Fruit fly (Drosophila melanogaster) S2 (cell line): ENCODE measurements around the gene promL.

ENCODE experiments used
- CG8478 ChIP-seq: fragments of >200 bp; optimal IDR thresholded peaks from 2 replicates; lab custom pipeline; 2018
- CTCF ChIP-seq, 2 experiments: fragments of >200 bp; optimal IDR thresholded peaks; 2 replicates each; lab custom pipeline; 2018

promL gene

DNA sequence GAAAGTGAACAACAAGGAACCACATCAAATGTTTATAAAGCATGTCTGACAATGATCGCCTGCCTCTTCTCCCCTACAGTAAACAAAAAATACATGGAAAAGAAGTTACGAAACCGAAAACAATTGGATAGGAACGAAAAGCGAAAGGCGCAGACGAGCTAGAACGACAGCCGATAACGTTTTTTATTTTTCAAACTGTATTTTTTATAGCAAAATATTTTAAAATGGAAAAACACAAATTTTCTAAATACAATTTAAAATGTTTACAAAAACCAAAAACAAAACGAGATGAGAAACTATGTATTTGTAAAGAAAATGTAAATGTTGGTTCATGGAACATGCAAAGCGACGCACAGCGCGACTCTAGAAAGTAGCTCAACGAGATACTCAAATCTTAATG lies 38.5 kb downstream of the promL start:
- no peak for TF ChIP-seq CTCF (optimal IDR thresholded peaks at IDR 0.05; lab: Kevin White, UChicago)
- no peak for TF ChIP-seq CG8478 (lab: Kevin White, UChicago)

DNA sequence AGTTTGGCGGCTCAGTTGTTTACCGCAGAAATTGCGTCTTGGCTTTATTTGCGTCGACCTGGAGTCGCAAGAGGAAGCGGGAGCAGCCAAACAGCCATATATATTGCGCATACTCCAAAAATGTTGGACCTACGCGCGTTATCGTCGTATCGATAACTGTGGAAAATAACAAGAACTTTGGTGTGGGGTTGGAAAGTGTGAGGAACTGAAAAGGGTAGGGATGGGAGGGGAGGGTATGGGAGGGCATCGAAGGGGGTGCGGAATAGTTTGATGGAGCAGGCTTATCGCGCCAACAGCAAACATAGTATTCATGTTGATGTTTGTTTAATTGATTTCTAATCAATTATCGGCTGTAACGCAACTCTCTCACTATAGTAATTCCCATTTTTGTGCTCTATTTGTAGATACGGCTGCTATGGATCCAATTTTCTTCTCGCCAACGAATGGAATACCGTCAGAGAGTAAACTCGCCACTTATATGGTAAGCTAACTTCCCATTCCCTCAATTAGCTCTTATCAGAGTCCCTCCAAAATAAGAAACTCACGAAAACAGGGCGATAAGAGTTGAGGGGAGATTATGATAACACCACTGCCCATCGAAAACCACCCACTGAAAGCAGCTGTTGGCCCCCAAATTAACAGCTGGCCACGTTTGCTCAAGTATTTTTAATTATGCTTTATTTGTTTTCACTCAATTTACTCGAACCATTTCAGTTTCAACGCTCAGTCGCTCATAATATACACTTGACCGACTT lies 44.0 kb downstream of the promL start:
- TF ChIP-seq CTCF (optimal IDR thresholded peaks at IDR 0.05; lab: Kevin White, UChicago) = no peak
- TF ChIP-seq CG8478 (lab: Kevin White, UChicago) = no peak

DNA sequence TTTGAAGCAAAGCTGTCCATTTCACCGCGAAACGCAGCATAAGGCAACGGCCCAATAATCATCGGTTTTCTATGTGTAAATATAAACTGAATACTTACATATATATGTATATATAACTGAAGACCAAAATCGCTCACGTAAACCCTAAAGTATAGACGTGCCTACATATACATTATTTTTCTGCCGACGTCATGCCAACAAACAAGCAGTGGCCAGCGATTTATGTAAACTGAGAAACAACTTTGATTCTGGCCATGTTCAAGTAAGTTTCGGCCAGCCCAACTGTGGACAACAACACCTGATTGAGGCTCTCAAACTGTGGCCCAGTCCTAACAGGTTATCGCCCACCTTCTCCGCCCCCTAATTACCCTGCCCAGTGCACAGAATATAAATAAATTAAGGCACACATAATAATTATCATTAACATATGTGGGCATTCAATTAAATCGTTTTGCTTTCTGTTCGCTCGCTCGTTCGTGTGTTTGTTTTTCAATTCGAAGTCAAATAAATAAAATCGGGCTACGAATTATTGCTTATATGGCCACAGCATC lies 45.5 kb downstream of the promL start:
- TF ChIP-seq CG8478 (lab: Kevin White, UChicago) (no peak), CTCF (optimal IDR thresholded peaks at IDR 0.05; lab: Kevin White, UChicago) (no peak)

DNA sequence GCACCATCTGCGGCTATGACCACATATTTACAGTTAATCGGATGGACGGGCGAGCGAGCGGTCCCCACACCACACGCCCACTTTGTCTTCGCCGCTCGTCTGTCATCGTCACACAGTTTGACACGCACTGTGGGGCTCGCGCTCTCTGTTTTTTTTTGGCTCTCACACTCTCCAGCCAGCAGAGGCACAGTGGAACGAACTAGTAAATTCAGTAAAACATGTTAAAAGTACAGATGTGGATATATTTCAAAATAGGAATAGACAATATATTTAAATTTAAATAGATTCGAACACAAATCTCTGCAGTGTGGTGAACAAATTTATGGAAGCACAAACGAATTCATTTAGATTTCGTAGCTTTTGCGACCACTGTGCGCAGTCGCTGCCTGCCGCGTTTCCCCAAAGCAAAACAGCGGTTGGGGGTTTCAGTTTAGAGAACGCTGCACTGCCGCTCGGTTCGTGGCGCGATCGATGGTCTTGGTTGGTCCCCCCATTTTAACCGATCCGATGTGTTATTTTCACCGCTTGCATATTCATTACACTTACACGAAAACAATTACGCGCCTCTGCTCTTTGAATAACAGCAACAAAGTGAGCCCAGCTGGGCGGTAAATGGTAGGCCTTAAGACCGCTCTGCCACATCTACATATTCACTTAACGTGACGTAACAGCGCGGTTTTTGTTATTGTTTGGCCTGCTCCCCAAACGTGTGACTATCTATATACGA lies 46.2 kb downstream of the promL start:
- no peak for TF ChIP-seq CG8478 (lab: Kevin White, UChicago)
- no peak for TF ChIP-seq CTCF (optimal IDR thresholded peaks at IDR 0.05; lab: Kevin White, UChicago)

DNA sequence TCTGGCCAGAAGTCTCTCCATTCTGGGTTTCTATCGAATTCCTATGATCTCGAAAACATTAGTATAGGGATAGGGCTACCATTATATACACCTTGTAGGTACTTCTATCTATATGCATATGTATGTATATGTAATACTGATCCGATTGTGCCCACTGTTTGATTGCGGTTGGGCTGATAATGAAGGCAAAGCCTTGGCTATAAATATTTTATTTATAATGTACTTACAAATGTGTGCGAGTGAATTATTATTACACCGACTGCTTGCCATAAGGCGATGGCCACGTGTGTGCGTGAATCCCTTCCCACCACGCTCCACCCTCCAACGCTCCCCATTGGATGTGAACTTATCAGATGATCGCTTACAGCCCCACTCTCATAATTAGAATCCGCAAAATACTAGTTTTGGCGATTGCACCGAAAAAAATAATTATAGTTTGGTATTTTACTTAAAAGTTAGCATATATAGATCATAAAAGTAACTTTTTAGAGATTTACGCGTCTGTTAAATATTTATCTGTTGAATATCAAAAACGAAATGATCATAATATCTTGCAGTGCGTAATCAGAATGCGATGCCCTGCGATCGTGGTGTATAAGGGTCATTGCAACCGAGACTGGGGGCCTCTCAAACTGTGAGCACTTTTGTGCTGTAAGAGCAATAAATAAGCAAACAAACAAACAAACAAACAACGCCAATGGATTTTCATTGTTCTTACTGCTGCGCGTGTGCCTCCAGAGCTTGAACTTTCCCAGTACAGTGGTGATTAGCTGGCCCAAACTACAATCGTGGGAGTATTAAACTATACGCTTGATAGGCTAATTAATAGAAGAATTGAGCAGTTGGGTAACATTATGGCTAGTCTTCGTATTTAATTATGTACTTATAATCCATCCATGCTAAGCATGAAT lies 47.2 kb downstream of the promL start:
- TF ChIP-seq CG8478 (lab: Kevin White, UChicago) = no peak
- TF ChIP-seq CTCF (optimal IDR thresholded peaks at IDR 0.05; lab: Kevin White, UChicago) = no peak

DNA sequence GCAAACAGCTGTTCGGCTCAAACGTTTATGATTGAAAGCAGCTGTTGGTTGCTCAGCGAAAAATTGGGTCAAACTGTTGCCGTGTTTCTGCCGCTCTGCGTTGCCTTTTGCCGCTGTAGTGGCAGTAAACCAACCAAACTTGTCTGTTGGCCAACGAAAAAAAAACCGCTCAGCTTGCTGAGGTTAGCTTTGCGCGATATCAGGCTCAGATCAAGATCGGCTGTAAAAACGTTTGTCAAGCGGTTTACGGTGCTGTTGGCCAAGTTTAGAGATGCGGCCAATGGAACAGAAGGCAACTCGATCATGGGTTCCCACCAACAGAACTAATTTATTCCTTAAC lies 48.4 kb downstream of the promL start:
- TF ChIP-seq CTCF (optimal IDR thresholded peaks at IDR 0.05; lab: Kevin White, UChicago) = no peak

DNA sequence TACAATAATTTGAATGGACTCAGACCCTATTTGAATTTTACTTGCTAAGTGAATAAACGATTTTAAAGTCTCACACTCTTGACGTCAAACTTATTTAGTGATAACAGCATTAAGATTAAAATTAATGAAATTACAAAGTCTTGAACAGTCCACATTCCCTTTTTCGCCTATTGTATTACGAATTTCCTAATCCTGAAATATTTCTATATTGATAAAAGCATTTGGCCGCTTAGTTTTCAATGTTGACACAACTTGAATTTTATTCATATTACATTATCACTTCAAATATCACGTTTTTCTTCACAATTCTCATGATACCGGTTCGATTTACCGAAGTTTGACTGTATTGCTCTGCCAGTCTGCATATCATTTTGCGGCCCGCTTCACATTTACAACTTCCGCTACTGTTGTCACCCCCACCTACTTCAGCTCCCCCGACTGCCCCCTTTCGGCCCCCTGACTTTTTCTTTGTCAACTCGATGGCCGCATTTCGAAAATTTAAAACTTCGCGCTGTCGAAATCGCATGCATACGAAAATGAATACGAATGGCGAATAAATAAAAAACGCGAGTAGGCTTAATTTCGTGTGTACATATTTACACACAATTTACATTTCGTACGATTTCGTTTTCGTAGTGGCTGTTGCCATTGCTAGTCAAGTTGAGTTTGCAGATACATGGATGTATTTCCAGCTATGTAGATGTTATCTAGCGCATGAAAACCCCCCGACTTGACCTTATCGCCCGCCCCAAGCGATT lies 48.9 kb downstream of the promL start:
- TF ChIP-seq CG8478 (lab: Kevin White, UChicago) (no peak), CTCF (optimal IDR thresholded peaks at IDR 0.05; lab: Kevin White, UChicago) (no peak)

DNA sequence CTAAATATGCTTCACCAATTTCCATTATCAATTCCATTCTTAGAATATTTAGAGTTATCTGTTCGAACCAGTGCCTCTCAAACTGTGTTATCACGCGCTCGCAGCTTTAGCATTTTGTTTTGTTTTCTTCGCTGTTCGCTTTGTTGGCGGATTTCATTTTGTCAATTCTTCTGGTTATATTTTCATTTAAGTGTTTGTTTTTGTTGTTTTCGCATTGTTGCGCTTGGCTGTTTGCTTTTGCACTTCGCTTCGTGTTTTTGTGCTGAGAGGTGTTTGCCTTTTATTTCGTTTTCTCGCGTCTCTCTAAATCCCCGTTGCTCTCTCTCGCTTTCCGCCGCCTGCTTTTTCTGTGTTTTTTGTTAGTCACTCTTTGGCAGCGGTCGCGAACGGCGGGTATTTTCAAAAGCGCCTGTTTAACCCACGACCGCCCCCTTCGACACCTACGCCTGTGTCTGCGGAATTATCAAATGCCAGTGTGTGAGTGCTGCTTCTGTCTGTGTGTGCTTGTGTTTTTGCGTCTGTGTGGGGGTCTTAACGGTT lies 49.9 kb downstream of the promL start:
- TF ChIP-seq CTCF (optimal IDR thresholded peaks at IDR 0.05; lab: Kevin White, UChicago) = no peak
- TF ChIP-seq CG8478 (lab: Kevin White, UChicago) = no peak

DNA sequence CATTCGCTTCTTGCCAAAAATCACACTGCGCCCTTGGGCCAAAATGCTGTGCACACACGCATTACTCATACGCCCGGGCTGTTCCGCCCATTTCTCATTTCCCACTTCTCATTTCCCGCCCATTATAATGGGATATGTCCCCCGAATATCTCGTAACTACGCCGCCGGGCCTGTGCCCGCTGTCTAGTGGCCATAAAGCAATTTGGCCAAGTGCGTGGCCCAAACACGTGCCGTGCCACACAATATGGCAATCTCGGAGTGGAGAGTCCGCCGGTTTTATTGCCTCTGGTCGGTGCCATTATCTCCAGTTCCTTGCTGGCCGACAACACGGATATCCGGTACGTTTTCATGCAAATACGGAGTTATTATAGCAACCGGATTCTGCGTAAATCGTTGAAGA lies 50.6 kb downstream of the promL start:
- no peak for TF ChIP-seq CG8478 (lab: Kevin White, UChicago)
- no peak for TF ChIP-seq CTCF (optimal IDR thresholded peaks at IDR 0.05; lab: Kevin White, UChicago)

DNA sequence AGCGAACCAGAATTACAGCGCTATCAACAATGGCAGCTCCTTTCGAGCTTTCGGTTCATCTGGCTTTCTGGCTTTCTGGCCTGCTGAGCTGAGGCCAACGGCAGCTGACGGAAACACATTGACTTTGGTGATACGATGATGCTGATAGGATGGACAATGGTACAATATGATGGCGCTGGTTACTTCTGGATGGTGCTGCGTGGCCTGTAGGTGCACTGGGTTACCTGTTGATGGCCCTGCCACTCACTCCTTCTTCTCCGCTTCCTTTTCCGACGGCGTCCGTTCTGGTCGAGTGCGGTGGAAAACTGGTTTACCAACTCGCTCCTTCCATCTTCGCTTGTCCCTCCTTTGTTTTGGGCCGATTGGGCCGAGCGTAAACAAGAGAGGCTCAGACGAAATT lies 52.7 kb downstream of the promL start:
- TF ChIP-seq CTCF (optimal IDR thresholded peaks at IDR 0.05; lab: Kevin White, UChicago) (no peak), CG8478 (lab: Kevin White, UChicago) (no peak)

DNA sequence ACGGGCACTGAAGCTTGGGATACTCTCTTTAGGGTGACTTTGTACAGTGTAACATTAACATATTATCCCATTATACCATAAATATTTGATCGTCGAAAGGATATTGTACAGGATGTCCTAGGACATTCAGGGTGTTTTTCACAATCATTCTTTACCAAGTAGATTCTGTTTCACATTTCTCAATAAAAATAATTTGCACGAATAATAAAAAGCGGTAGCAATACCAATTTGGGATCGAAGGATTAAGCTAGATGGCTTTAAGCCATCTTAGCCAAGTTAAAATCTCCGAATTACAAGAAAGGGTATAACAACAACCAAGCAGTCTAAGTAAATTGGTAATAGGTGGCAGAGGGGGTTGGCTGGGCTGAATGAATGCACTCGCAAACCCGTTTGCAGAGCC lies 53.1 kb downstream of the promL start:
- TF ChIP-seq CG8478 (lab: Kevin White, UChicago) (no peak), CTCF (optimal IDR thresholded peaks at IDR 0.05; lab: Kevin White, UChicago) (no peak)

DNA sequence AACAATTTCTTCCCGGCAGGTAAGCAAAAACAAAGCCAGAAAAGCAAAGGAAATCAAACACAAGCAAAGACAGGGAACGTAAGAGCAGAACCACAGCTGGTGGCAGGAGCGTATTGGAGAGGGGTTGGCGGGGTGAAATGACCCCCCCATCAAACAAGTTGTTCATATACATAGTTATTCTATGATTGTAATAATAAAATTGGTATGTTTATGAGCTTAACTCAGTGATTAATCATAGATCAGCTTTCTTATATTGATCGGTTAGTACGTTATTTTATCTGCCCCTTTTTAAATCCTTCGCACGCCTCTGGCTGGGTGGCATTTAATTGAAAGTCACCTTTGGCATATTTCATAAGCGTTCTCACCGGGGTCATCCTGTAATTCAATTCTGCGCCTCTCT lies 54.1 kb downstream of the promL start:
- TF ChIP-seq CTCF (optimal IDR thresholded peaks at IDR 0.05; lab: Kevin White, UChicago) (no peak), CG8478 (lab: Kevin White, UChicago) (no peak)

DNA sequence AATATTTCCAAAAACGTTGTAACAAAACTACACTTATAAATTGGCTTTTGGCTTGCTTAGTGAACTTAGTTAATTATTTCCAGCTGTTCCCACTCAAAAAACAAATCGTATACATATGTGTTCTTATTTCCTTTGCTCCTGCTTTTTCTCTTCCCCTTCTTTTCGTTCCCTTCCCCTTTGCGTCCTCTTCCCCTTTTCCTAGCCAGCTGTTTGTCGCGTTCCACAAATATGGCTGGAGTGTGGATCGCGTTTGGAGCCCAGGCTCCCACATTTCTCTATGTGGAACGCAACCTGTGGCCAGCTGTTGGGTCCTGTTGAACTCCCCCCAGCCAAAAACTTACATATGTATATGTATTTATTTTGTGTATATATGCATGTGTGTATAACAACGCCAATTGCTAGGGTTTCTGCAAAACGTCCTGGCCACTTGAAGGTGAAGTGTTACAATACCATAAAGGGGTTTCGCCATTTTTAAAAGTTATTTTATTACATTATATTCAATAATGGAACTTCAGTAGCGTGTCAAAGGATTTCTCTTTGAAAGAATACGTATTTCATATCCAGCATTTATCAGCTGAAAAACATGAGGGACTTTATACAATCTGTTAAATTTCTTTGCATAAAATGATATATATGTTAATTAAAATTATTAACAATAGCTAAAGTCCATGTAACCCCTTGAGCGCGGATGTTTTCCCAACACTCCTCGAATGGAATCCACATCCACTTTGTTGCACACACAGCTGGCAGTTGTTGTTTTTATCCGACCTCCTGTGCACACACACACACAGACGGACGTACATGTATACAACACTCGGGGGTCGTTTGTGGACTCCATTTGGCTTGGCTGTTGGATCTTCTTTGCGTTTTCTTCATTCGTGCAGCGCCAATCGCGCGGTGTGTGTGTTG lies 55.6 kb downstream of the promL start:
- TF ChIP-seq CG8478 (lab: Kevin White, UChicago) = no peak
- TF ChIP-seq CTCF (optimal IDR thresholded peaks at IDR 0.05; lab: Kevin White, UChicago) = no peak
